Worm (Caenorhabditis elegans) whole organism, young adult: Measurements from ENCODE around the gene F55A4.13.

ENCODE experiments used
- B0261.1 ChIP-seq: sonication (generic microtip); optimal IDR thresholded peaks from 2 replicates; lab custom pipeline; 2016; ENCODE audit warnings: mild to moderate bottlenecking, missing genetic modification characterization, moderate library complexity, missing compliant biosample characterization
- D2030.7 ChIP-seq: fragments of 200-800 bp; sonication (Bioruptor generic); IDR thresholded peaks from 2 replicates; pipeline ENCODE4 v1.3.6; 2022; ENCODE audit warnings: missing genetic modification reagents, missing genetic modification characterization, missing compliant biosample characterization
- F49E8.2 ChIP-seq: sonication (generic microtip); optimal IDR thresholded peaks from 3 replicates; lab custom pipeline; 2017; ENCODE audit warnings: missing genetic modification characterization, mild to moderate bottlenecking, missing compliant biosample characterization, antibody characterized with exemption, moderate library complexity; ENCODE audit not compliant: insufficient read depth
- F55B11.4 ChIP-seq: sonication (generic microtip); optimal IDR thresholded peaks from 2 replicates; lab custom pipeline; 2016; ENCODE audit warnings: missing compliant biosample characterization, missing genetic modification characterization, borderline replicate concordance; ENCODE audit not compliant: insufficient read depth
- F57C9.4 ChIP-seq: sonication (generic microtip); optimal IDR thresholded peaks from 2 replicates; lab custom pipeline; 2017; ENCODE audit warnings: mild to moderate bottlenecking, missing genetic modification characterization, missing compliant biosample characterization
- T07F8.4 ChIP-seq: sonication (generic microtip); optimal IDR thresholded peaks from 2 replicates; lab custom pipeline; 2016; ENCODE audit warnings: mild to moderate bottlenecking, missing genetic modification characterization, moderate library complexity, missing compliant biosample characterization
- Y67H2A.10 ChIP-seq: fragments of 200-800 bp; sonication (Bioruptor generic); conservative IDR thresholded peaks from 2 replicates; pipeline ENCODE4 v1.3.6; 2022; ENCODE audit warnings: missing genetic modification reagents, missing genetic modification characterization, missing compliant biosample characterization
- ama-1 ChIP-seq, 3 experiments: fragments of 150-350 bp in 1 of 3; sonication (generic microtip) in 2 of 3; optimal IDR thresholded peaks; 2 replicates each; lab custom pipeline; 2014 to 2018; ENCODE audit warnings: missing biosample characterization in 2 of 3, missing genetic modification characterization in 2 of 3, missing genetic modification reagents in 2 of 3
- aptf-2 ChIP-seq: fragments of 200-800 bp; sonication (Bioruptor generic); conservative IDR thresholded peaks from 2 replicates; pipeline ENCODE4 v1.3.6; 2022; ENCODE audit warnings: missing genetic modification reagents, missing genetic modification characterization, missing compliant biosample characterization
- cebp-1 ChIP-seq, 2 experiments: fragments of 200-800 bp in 1 of 2; sonication (Bioruptor generic) in 1 of 2; sonication (generic microtip) in 1 of 2; IDR thresholded peaks in 1 of 2; optimal IDR thresholded peaks in 1 of 2; 2 replicates each; pipeline versions ENCODE4 v1.3.6 to Lab custom; 2017 to 2022; ENCODE audit warnings: missing compliant biosample characterization in 2 of 2, missing genetic modification characterization in 2 of 2, mild to moderate bottlenecking in 1 of 2, missing genetic modification reagents in 1 of 2, moderate library complexity in 1 of 2
- ceh-27 ChIP-seq: fragments of 200-800 bp; sonication (Bioruptor generic); optimal IDR thresholded peaks from 2 replicates; lab custom pipeline; 2018; ENCODE audit warnings: mild to moderate bottlenecking, missing genetic modification characterization, moderate library complexity, missing compliant biosample characterization
- ceh-40 ChIP-seq: fragments of 200-800 bp; sonication (Bioruptor generic); IDR thresholded peaks from 2 replicates; pipeline ENCODE4 v1.3.6; 2022; ENCODE audit warnings: missing genetic modification characterization, missing compliant biosample characterization
- dox-1 ChIP-seq: fragments of 200-800 bp; sonication (Bioruptor generic); IDR thresholded peaks from 2 replicates; pipeline ENCODE4 v1.3.6; 2022; ENCODE audit warnings: missing genetic modification reagents, missing genetic modification characterization, missing compliant biosample characterization
- dpff-1 ChIP-seq: sonication (generic microtip); optimal IDR thresholded peaks from 2 replicates; lab custom pipeline; 2017; ENCODE audit warnings: mild to moderate bottlenecking, missing genetic modification characterization, missing compliant biosample characterization
- dpl-1 ChIP-seq: fragments of 150-350 bp; optimal IDR thresholded peaks from 2 replicates; lab custom pipeline; 2014; ENCODE audit warnings: missing biosample characterization, missing genetic modification reagents, missing genetic modification characterization
- egrh-3 ChIP-seq: fragments of 200-800 bp; sonication (Bioruptor generic); IDR thresholded peaks from 2 replicates; pipeline ENCODE4 v1.3.6; 2022; ENCODE audit warnings: missing genetic modification reagents, missing genetic modification characterization, missing compliant biosample characterization
- lin-40 ChIP-seq: sonication (generic microtip); optimal IDR thresholded peaks from 2 replicates; lab custom pipeline; 2016; ENCODE audit warnings: missing genetic modification characterization, mild to moderate bottlenecking, missing compliant biosample characterization, missing genotype, missing genetic modification reagents
- madf-10 ChIP-seq: sonication (generic microtip); optimal IDR thresholded peaks from 2 replicates; lab custom pipeline; 2016; ENCODE audit warnings: mild to moderate bottlenecking, missing genetic modification characterization, missing compliant biosample characterization
- nhr-80 ChIP-seq: sonication (generic microtip); optimal IDR thresholded peaks from 2 replicates; lab custom pipeline; 2016; ENCODE audit warnings: missing genetic modification characterization, missing compliant biosample characterization
- repo-1 ChIP-seq: sonication (generic microtip); optimal IDR thresholded peaks from 2 replicates; lab custom pipeline; 2017; ENCODE audit warnings: mild to moderate bottlenecking, missing genetic modification characterization, missing compliant biosample characterization
- snpc-1.1 ChIP-seq: sonication (generic microtip); optimal IDR thresholded peaks from 2 replicates; lab custom pipeline; 2017; ENCODE audit warnings: missing genetic modification characterization, mild to moderate bottlenecking, missing compliant biosample characterization, antibody characterized with exemption, moderate library complexity, missing genotype, missing genetic modification reagents; ENCODE audit not compliant: insufficient read depth
- ztf-18 ChIP-seq: sonication (generic microtip); optimal IDR thresholded peaks from 2 replicates; lab custom pipeline; 2016; ENCODE audit warnings: missing genotype, mild to moderate bottlenecking, missing genetic modification characterization, missing compliant biosample characterization
- ztf-22 ChIP-seq: fragments of 200-800 bp; sonication (Bioruptor generic); optimal IDR thresholded peaks from 2 replicates; lab custom pipeline; 2018; ENCODE audit warnings: mild to moderate bottlenecking, missing genetic modification characterization, moderate library complexity, missing compliant biosample characterization
- ztf-28 ChIP-seq: fragments of 200-800 bp; sonication (Bioruptor generic); IDR thresholded peaks from 2 replicates; pipeline ENCODE4 v1.3.6; 2022; ENCODE audit warnings: missing genetic modification reagents, missing genetic modification characterization, missing compliant biosample characterization

F55A4.13 gene

DNA sequence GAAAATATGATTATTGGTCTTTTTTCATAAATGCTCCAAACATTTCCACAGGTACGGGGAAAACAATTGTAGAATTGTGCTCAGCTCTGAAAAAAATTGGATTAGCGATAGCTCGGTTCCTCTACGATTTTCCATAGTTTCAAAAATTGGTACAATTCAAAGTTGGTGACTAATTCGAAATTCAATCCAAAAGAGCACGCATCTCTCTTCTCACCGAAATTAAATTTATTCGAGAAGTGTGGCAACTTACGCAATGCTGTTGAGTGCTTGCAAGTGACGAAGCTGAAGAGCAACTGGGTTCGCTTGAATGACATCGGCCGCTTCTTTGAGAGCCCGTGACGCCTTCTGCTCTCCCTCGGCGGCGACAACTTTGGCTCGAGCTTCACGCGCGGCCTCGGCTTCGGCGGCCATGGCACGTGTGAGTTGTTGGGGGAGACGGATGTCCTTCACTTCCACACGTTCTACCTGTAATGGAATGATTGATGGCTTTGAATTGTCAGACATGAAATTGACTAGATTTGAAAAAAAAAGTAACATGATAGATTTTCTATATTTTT, 40.5 kb upstream of the F55A4.13 start:
- no peak for TF ChIP-seq T07F8.4 (tag; lab: Kevin White, UChicago)
- peak; percentile 60 for TF ChIP-seq egrh-3 (GFP tag; lab: Robert Waterston, UW)

DNA sequence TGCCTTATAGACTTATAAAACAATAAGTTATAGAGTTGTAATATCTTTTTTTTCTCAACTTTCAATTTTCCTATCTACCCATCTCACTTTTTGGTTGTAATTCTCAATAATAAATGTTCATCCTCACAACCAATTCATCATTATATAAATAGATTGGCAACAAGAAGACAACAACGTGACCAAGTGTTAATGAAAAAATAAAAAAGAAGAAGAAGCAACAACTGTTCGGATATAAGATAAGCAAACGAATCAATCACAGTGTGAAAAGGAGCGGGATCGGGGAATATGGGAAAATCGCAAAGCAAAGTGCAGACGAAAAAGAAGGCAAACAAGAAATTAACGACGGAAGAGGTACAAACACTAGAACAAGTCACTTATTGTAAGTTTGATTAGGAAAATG, 36.6 kb upstream of the F55A4.13 start, which contains the start of gene ncs-3:
Gene ncs-3 (plus strand): TSS at position 153 of the 400 bp plus-strand sequence.
- TF ChIP-seq dpl-1 (GFP tag; lab: Kevin White, UChicago), result no peak
- no peak for TF ChIP-seq lin-40 (tag; lab: Kevin White, UChicago)
- no peak for TF ChIP-seq ztf-18 (tag; lab: Kevin White, UChicago)
- TF ChIP-seq cebp-1 (GFP tag; IDR thresholded peaks at IDR 0.05; lab: Robert Waterston, UW), result no peak
- TF ChIP-seq cebp-1 (tag; optimal IDR thresholded peaks at IDR 0.05; lab: Kevin White, UChicago), result no peak
- TF ChIP-seq aptf-2 (GFP tag; lab: Robert Waterston, UW), result no peak
- TF ChIP-seq dpff-1 (tag; lab: Kevin White, UChicago), result no peak
- no peak for TF ChIP-seq dox-1 (GFP tag; lab: Robert Waterston, UW)
- TF ChIP-seq, all 124 proteins: peak for 0

ce11 chrX:1052960-1053359, 35.6 kb upstream of the F55A4.13 start:
- no peak for TF ChIP-seq ztf-28 (GFP tag; lab: Robert Waterston, UW)

DNA sequence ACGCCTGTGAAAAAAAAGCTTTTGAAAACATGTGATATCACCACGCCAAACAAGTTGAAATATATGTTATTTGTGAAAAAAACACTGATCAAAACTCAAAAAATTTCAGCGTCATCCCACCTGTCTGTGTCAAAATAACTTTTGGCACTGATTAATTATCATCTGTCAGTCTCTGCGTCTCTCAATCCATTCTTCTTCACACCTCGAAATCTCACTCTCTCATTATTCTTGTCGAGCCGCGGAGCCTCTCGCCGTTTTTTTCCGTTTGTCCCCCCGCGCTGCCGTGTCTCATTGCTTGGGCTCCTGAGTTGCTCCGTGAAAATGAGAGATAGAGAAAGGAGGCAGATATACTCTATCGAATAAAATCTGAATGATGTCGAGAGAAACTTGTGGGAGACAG, 33.7 kb upstream of the F55A4.13 start:
- no peak for TF ChIP-seq D2030.7 (GFP tag; lab: Robert Waterston, UW)
- TF ChIP-seq ceh-27 (GFP tag; lab: Kevin White, UChicago), result no peak
- TF ChIP-seq egrh-3 (GFP tag; lab: Robert Waterston, UW), result no peak
- TF ChIP-seq snpc-1.1 (tag; lab: Kevin White, UChicago), result no peak

ce11 chrX:1046156-1046831, 28.9 kb upstream of the F55A4.13 start, which contains the start of gene vpat-1:
vpat-1 (minus strand) TSS chrX:1046206.
- TF ChIP-seq madf-10 (tag; lab: Kevin White, UChicago), result no peak
- TF ChIP-seq nhr-80 (tag; lab: Kevin White, UChicago), result peak; percentile 68
- no peak for TF ChIP-seq ceh-40 (GFP tag; lab: Robert Waterston, UW)
- no peak for TF ChIP-seq Y67H2A.10 (GFP tag; lab: Robert Waterston, UW)
- no peak for TF ChIP-seq F57C9.4
- TF ChIP-seq, all 124 proteins: peak for 1

ce11 chrX:1044327-1044726, 27.0 kb upstream of the F55A4.13 start:
- TF ChIP-seq nhr-80 (tag; lab: Kevin White, UChicago), result no peak
- TF ChIP-seq ztf-22 (GFP tag; lab: Kevin White, UChicago), result no peak
- no peak for TF ChIP-seq ama-1 (optimal IDR thresholded peaks at IDR 0.05; lab: Kevin White, UChicago)
- TF ChIP-seq ama-1 (GFP tag; optimal IDR thresholded peaks at IDR 0.05; lab: Kevin White, UChicago), result no peak
- no peak for TF ChIP-seq repo-1 (tag; lab: Kevin White, UChicago)
- TF ChIP-seq T07F8.4 (tag; lab: Kevin White, UChicago), result no peak
- TF ChIP-seq F55B11.4 (tag; lab: Kevin White, UChicago), result no peak
- 0 out of 2 replicates have a peak, but pooled peaks have one; percentile 51 for TF ChIP-seq cebp-1 (GFP tag; IDR thresholded peaks at IDR 0.05; lab: Robert Waterston, UW)
- peak; percentile 73 for TF ChIP-seq cebp-1 (tag; optimal IDR thresholded peaks at IDR 0.05; lab: Kevin White, UChicago)
- no peak for TF ChIP-seq B0261.1 (tag; lab: Kevin White, UChicago)
- no peak for TF ChIP-seq F49E8.2 (tag; lab: Kevin White, UChicago)
